Worm (Caenorhabditis elegans) whole organism, L2 larva: ENCODE results near the gene smc-6.

Source experiments
- Y55F3AM.14 ChIP-seq: fragments of 200-800 bp; sonication (Bioruptor generic); optimal IDR thresholded peaks from 2 replicates; lab custom pipeline; 2018; ENCODE audit warnings: mild to moderate bottlenecking, missing genetic modification characterization, missing compliant biosample characterization
- ZK546.5 ChIP-seq: sonication (generic microtip); optimal IDR thresholded peaks from 2 replicates; lab custom pipeline; 2017; ENCODE audit warnings: missing biosample characterization, missing genetic modification characterization
- ama-1 ChIP-seq: fragments of 150-350 bp; optimal IDR thresholded peaks from 2 replicates; lab custom pipeline; 2018; ENCODE audit warnings: inconsistent platforms
- ceh-82 ChIP-seq: fragments of 150-350 bp; optimal IDR thresholded peaks from 2 replicates; lab custom pipeline; 2014; ENCODE audit warnings: missing biosample characterization, missing genetic modification characterization
- egl-27 ChIP-seq: sonication (generic microtip); optimal IDR thresholded peaks from 3 replicates; lab custom pipeline; 2017; ENCODE audit warnings: missing biosample characterization, missing genetic modification reagents, missing genetic modification characterization
- fos-1 ChIP-seq: fragments of 150-350 bp; optimal IDR thresholded peaks from 2 replicates; lab custom pipeline; 2014; ENCODE audit warnings: missing biosample characterization, missing genetic modification characterization
- lin-13 ChIP-seq: fragments of 150-350 bp; optimal IDR thresholded peaks from 2 replicates; lab custom pipeline; 2014; ENCODE audit warnings: missing biosample characterization, missing genetic modification reagents, missing genetic modification characterization
- mdl-1 ChIP-seq, 2 experiments: fragments of 150-350 bp in 1 of 2; sonication (generic microtip) in 1 of 2; optimal IDR thresholded peaks; 2 replicates each; lab custom pipeline; 2017; ENCODE audit warnings: missing biosample characterization in 2 of 2, missing genetic modification characterization in 2 of 2
- nhr-77 ChIP-seq: fragments of 150-350 bp; optimal IDR thresholded peaks from 2 replicates; lab custom pipeline; 2014; ENCODE audit warnings: missing biosample characterization, missing genetic modification characterization
- snpc-4 ChIP-seq: fragments of 150-350 bp; optimal IDR thresholded peaks from 2 replicates; lab custom pipeline; 2014; ENCODE audit warnings: missing biosample characterization, missing genetic modification characterization
- unc-62 ChIP-seq: fragments of 150-350 bp; optimal IDR thresholded peaks from 2 replicates; lab custom pipeline; 2014; ENCODE audit warnings: missing biosample characterization, missing genetic modification reagents, missing genetic modification characterization

- TF ChIP-seq nhr-77 (tag; lab: Kevin White, UChicago) (no peak), ama-1 (lab: Kevin White, UChicago) (peak; percentile 11), unc-62 (GFP tag; lab: Kevin White, UChicago) (no peak), snpc-4 (tag; lab: Kevin White, UChicago) (no peak), lin-13 (no peak), Y55F3AM.14 (GFP tag; lab: Kevin White, UChicago) (no peak), mdl-1 (tag; optimal IDR thresholded peaks at IDR 0.05; lab: Kevin White, UChicago) (no peak), ceh-82 (no peak), fos-1 (tag; lab: Kevin White, UChicago) (peak; percentile 8), egl-27 (tag; lab: Kevin White, UChicago) (no peak), ZK546.5 (tag; lab: Kevin White, UChicago) (no peak)
Observed at ce11 chrII:11542385-11542784, 36.1 kb upstream of the smc-6 start, which contains the start of gene gtf-2E2.
